Worm (Caenorhabditis elegans): ENCODE results near the gene cyn-2.

cyn-2 gene

DNA sequence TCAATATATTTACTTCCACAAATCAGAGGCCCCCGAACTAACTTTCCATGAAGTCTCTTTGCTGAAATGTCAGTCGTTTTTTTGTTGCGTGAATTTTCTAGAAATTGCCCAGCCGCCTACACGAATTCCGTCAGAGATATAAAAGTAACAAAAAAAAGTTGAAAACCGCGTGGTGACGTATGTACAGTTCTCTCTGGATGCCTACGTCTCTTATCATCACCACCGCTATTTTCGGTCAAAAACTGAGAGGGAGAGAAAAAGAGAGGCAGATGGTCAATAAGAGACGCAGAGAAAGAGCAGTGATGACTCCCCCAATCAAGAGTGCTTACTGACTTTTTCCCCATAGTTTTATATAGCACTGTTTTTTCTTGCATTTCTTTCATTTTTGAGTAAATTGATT lies 1.6 kb downstream of the cyn-2 start (continued):
- TF ChIP-seq lin-38 (GFP tag; IDR thresholded peaks at IDR 0.05) (peak; percentile 46), php-3 (GFP tag; IDR thresholded peaks at IDR 0.05) (0 out of 2 replicates have a peak, but pooled peaks have one; percentile 45), ceh-44 (GFP tag; IDR thresholded peaks at IDR 0.05) (no peak), nhr-11 (tag; optimal IDR thresholded peaks at IDR 0.05) (no peak), lin-1 (GFP tag; IDR thresholded peaks at IDR 0.05) (no peak), mxl-2 (GFP tag; conservative IDR thresholded peaks at IDR 0.05) (no peak), nhr-77 (tag; optimal IDR thresholded peaks at IDR 0.05) (peak; percentile 82), spr-3 (GFP tag; optimal IDR thresholded peaks at IDR 0.05) (no peak), F10B5.3 (tag; optimal IDR thresholded peaks at IDR 0.05) (no peak), T26A8.4 (GFP tag; IDR thresholded peaks at IDR 0.05) (0 out of 2 replicates have a peak, but pooled peaks have one; percentile 31), nhr-10 (tag; optimal IDR thresholded peaks at IDR 0.05) (no peak), lsy-2 (tag; optimal IDR thresholded peaks at IDR 0.05) (peak in 1 of 2 experiments; percentile 54), egl-27 (tag; optimal IDR thresholded peaks at IDR 0.05) (no peak), saeg-2 (GFP tag; IDR thresholded peaks at IDR 0.05) (no peak), cey-2 (tag; optimal IDR thresholded peaks at IDR 0.05; ENCODE audit: borderline replicate concordance, insufficient read depth) (no peak), pha-4 (GFP tag; IDR thresholded peaks at IDR 0.05) (0 out of 2 replicates have a peak, but pooled peaks have one; percentile 40), pha-4 (tag; optimal IDR thresholded peaks at IDR 0.05) (peak; percentile 36), nhr-6 (tag; optimal IDR thresholded peaks at IDR 0.05) (peak; percentile 61), ZK546.5 (tag; optimal IDR thresholded peaks at IDR 0.05) (no peak), zfp-2 (tag; optimal IDR thresholded peaks at IDR 0.05) (no peak), dve-1 (tag; optimal IDR thresholded peaks at IDR 0.05; ENCODE audit: insufficient read depth) (peak; percentile 95), unc-62 (GFP tag; optimal IDR thresholded peaks at IDR 0.05 in 1 of 2) (no peak), unc-62 (tag; optimal IDR thresholded peaks at IDR 0.05) (no peak), dmd-6 (GFP tag; IDR thresholded peaks at IDR 0.05) (peak; percentile 69), rbr-2 (tag; optimal IDR thresholded peaks at IDR 0.05) (peak; percentile 15), ztf-7 (tag; optimal IDR thresholded peaks at IDR 0.05) (no peak), unc-130 (GFP tag; optimal IDR thresholded peaks at IDR 0.05) (peak; percentile 20), nhr-41 (GFP tag; IDR thresholded peaks at IDR 0.05) (no peak), zip-11 (GFP tag; IDR thresholded peaks at IDR 0.05) (no peak), madf-9 (GFP tag; conservative IDR thresholded peaks at IDR 0.05) (no peak), ces-1 (GFP tag; optimal IDR thresholded peaks at IDR 0.05) (no peak), dmd-9 (GFP tag; IDR thresholded peaks at IDR 0.05) (no peak), mdt-29 (GFP tag; IDR thresholded peaks at IDR 0.05) (peak; percentile 75), F37D6.2 (tag; optimal IDR thresholded peaks at IDR 0.05) (no peak), hlh-30 (tag; optimal IDR thresholded peaks at IDR 0.05; ENCODE audit: insufficient read depth) (peak; percentile 83), daf-16 (GFP tag; optimal IDR thresholded peaks at IDR 0.05) (no peak), daf-16 (tag; optimal IDR thresholded peaks at IDR 0.05) (peak; percentile 92), mes-2 (tag; optimal IDR thresholded peaks at IDR 0.05; ENCODE audit: poor library complexity, severe bottlenecking) (peak; percentile 55), ceh-32 (tag; optimal IDR thresholded peaks at IDR 0.05; ENCODE audit: poor library complexity) (no peak), nhr-25 (tag; optimal IDR thresholded peaks at IDR 0.05; ENCODE audit: borderline replicate concordance, insufficient read depth) (no peak), aha-1 (tag) (peak; percentile 40), mep-1 (tag; optimal IDR thresholded peaks at IDR 0.05) (peak; percentile 47), ama-1 (optimal IDR thresholded peaks at IDR 0.05) (peak; percentile 12), nhr-76 (tag; optimal IDR thresholded peaks at IDR 0.05) (no peak), nhr-111 (GFP tag; optimal IDR thresholded peaks at IDR 0.05) (no peak), lin-13 (GFP tag; optimal IDR thresholded peaks at IDR 0.05) (peak; percentile 66), lin-39 (tag; optimal IDR thresholded peaks at IDR 0.05) (no peak), nhr-102 (tag; optimal IDR thresholded peaks at IDR 0.05) (peak; percentile 28), skn-1 (tag; optimal IDR thresholded peaks at IDR 0.05) (no peak), spr-1 (tag; optimal IDR thresholded peaks at IDR 0.05) (peak; percentile 37), nhr-237 (tag; optimal IDR thresholded peaks at IDR 0.05) (no peak), mdl-1 (tag; optimal IDR thresholded peaks at IDR 0.05) (peak in 1 of 2 experiments; percentile 76)
